Worm (Caenorhabditis elegans) whole organism, L1 larva: Measurements from ENCODE around the gene R05D3.12.

Experiments
- C04F5.9 ChIP-seq: sonication (generic microtip); optimal IDR thresholded peaks from 2 replicates; lab custom pipeline; 2016; ENCODE audit warnings: missing genetic modification characterization, missing compliant biosample characterization
- F16B12.6 ChIP-seq: fragments of 150-350 bp; optimal IDR thresholded peaks from 2 replicates; lab custom pipeline; 2014; ENCODE audit warnings: missing biosample characterization, missing genetic modification characterization
- aha-1 ChIP-seq: fragments of 150-350 bp; optimal IDR thresholded peaks from 2 replicates; lab custom pipeline; 2014; ENCODE audit warnings: missing biosample characterization, missing genetic modification characterization
- blmp-1 ChIP-seq: fragments of 150-350 bp; optimal IDR thresholded peaks from 2 replicates; lab custom pipeline; 2014; ENCODE audit warnings: missing biosample characterization, missing genetic modification characterization
- ceh-63 ChIP-seq: fragments of 200-800 bp; sonication (Bioruptor generic); optimal IDR thresholded peaks from 2 replicates; lab custom pipeline; 2018; ENCODE audit warnings: mild to moderate bottlenecking, missing genetic modification characterization, missing compliant biosample characterization
- ceh-8 ChIP-seq: fragments of 200-800 bp; sonication (Bioruptor generic); optimal IDR thresholded peaks from 2 replicates; lab custom pipeline; 2018; ENCODE audit warnings: mild to moderate bottlenecking, missing genetic modification characterization, moderate library complexity, missing compliant biosample characterization
- ceh-88 ChIP-seq: fragments of 200-800 bp; sonication (Bioruptor generic); IDR thresholded peaks from 2 replicates; pipeline ENCODE4 v1.3.6; 2022; ENCODE audit warnings: missing genetic modification characterization, missing compliant biosample characterization
- ces-1 ChIP-seq: fragments of 150-350 bp; optimal IDR thresholded peaks from 2 replicates; lab custom pipeline; 2014; ENCODE audit warnings: missing biosample characterization, missing genetic modification reagents, missing genetic modification characterization
- dpl-1 ChIP-seq, 3 experiments: fragments of 150-350 bp in 2 of 3; sonication (generic microtip) in 1 of 3; optimal IDR thresholded peaks; 2 replicates each; lab custom pipeline; 2014 to 2017; ENCODE audit warnings: missing biosample characterization in 3 of 3, missing genetic modification characterization in 3 of 3, missing genetic modification reagents in 3 of 3
- efl-1 ChIP-seq, 4 experiments: fragments of 150-350 bp; optimal IDR thresholded peaks in 3 of 4; peaks in 1 of 4; 1 replicate in 1 of 4; 2 replicates in 3 of 4; lab custom pipeline; 2014; ENCODE audit warnings: missing biosample characterization in 2 of 4, missing genetic modification characterization in 2 of 4, missing genetic modification reagents in 2 of 4
- egl-13 ChIP-seq: sonication (generic microtip); optimal IDR thresholded peaks from 2 replicates; lab custom pipeline; 2016; ENCODE audit warnings: missing genotype, missing genetic modification reagents, missing genetic modification characterization, missing compliant biosample characterization
- egl-27 ChIP-seq, 2 experiments: fragments of 150-350 bp in 1 of 2; sonication (generic microtip); optimal IDR thresholded peaks; 3 replicates each; lab custom pipeline; 2017 to 2018; ENCODE audit warnings: missing biosample characterization in 2 of 2, missing genetic modification characterization in 2 of 2, missing genetic modification reagents in 2 of 2
- elt-2 ChIP-seq: sonication (generic microtip); optimal IDR thresholded peaks from 2 replicates; lab custom pipeline; 2016; ENCODE audit warnings: missing genetic modification characterization, mild to moderate bottlenecking, inconsistent platforms, missing compliant biosample characterization, missing genetic modification reagents
- ets-5 ChIP-seq: fragments of 200-800 bp; sonication (Bioruptor generic); IDR thresholded peaks from 2 replicates; pipeline ENCODE4 v1.3.6; 2022; ENCODE audit warnings: missing genetic modification characterization, missing compliant biosample characterization
- fkh-4 ChIP-seq: sonication (generic microtip); optimal IDR thresholded peaks from 2 replicates; lab custom pipeline; 2016; ENCODE audit warnings: missing compliant biosample characterization, missing genetic modification characterization, borderline replicate concordance
- fkh-8 ChIP-seq: sonication (generic microtip); optimal IDR thresholded peaks from 2 replicates; lab custom pipeline; 2016; ENCODE audit warnings: mild to moderate bottlenecking, missing genetic modification characterization, missing compliant biosample characterization
- fos-1 ChIP-seq: fragments of 150-350 bp; optimal IDR thresholded peaks from 2 replicates; lab custom pipeline; 2014; ENCODE audit warnings: missing biosample characterization, missing genetic modification characterization
- grh-1 ChIP-seq: fragments of 200-800 bp; sonication (Bioruptor generic); IDR thresholded peaks from 2 replicates; pipeline ENCODE4 v1.3.6; 2022; ENCODE audit warnings: missing genetic modification reagents, missing genetic modification characterization, missing compliant biosample characterization
- hlh-17 ChIP-seq: fragments of 200-800 bp; sonication (Bioruptor generic); optimal IDR thresholded peaks from 2 replicates; lab custom pipeline; 2018; ENCODE audit warnings: missing genetic modification characterization, mild to moderate bottlenecking, missing compliant biosample characterization, moderate library complexity, borderline replicate concordance
- hpl-2 ChIP-seq: fragments of 150-350 bp; optimal IDR thresholded peaks from 2 replicates; lab custom pipeline; 2014; ENCODE audit warnings: missing biosample characterization, missing genetic modification reagents, missing genetic modification characterization
- irx-1 ChIP-seq: sonication (generic microtip); optimal IDR thresholded peaks from 2 replicates; lab custom pipeline; 2016; ENCODE audit warnings: missing genetic modification characterization, missing compliant biosample characterization
- isw-1 ChIP-seq: fragments of 200-800 bp; sonication (Bioruptor generic); IDR thresholded peaks from 2 replicates; pipeline ENCODE4 v1.3.6; 2022; ENCODE audit warnings: missing genetic modification characterization, missing compliant biosample characterization
- jun-1 ChIP-seq: fragments of 150-350 bp; optimal IDR thresholded peaks from 2 replicates; lab custom pipeline; 2014; ENCODE audit warnings: missing biosample characterization, missing genetic modification reagents, missing genetic modification characterization
- lin-13 ChIP-seq: fragments of 150-350 bp; optimal IDR thresholded peaks from 2 replicates; lab custom pipeline; 2014; ENCODE audit warnings: missing biosample characterization, missing genetic modification reagents, missing genetic modification characterization
- lin-14 ChIP-seq: fragments of 200-800 bp; sonication (Bioruptor generic); optimal IDR thresholded peaks from 2 replicates; lab custom pipeline; 2018; ENCODE audit warnings: mild to moderate bottlenecking, missing genetic modification characterization, moderate library complexity, missing compliant biosample characterization
- lin-35 ChIP-seq, 2 experiments: fragments of 150-350 bp; optimal IDR thresholded peaks; 2 replicates each; lab custom pipeline; 2014; ENCODE audit warnings: missing biosample characterization in 2 of 2, missing genetic modification characterization in 2 of 2, missing genetic modification reagents in 2 of 2
- mab-9 ChIP-seq: fragments of 200-800 bp; sonication (Bioruptor generic); IDR thresholded peaks from 2 replicates; pipeline ENCODE4 v1.3.6; 2022; ENCODE audit warnings: missing genetic modification reagents, missing genetic modification characterization, missing compliant biosample characterization
- mdl-1 ChIP-seq, 2 experiments: fragments of 150-350 bp; optimal IDR thresholded peaks; 2 replicates each; lab custom pipeline; 2014 to 2017; ENCODE audit warnings: missing biosample characterization in 2 of 2, missing genetic modification characterization in 2 of 2, inconsistent platforms in 1 of 2
- mep-1 ChIP-seq: fragments of 150-350 bp; optimal IDR thresholded peaks from 2 replicates; lab custom pipeline; 2014; ENCODE audit warnings: missing biosample characterization, missing genetic modification characterization
- nhr-11 ChIP-seq: fragments of 150-350 bp; optimal IDR thresholded peaks from 2 replicates; lab custom pipeline; 2014; ENCODE audit warnings: missing biosample characterization, missing genetic modification characterization
- nhr-20 ChIP-seq: sonication (generic microtip); optimal IDR thresholded peaks from 2 replicates; lab custom pipeline; 2016; ENCODE audit warnings: mild to moderate bottlenecking, missing genetic modification characterization, missing compliant biosample characterization
- nhr-237 ChIP-seq: fragments of 150-350 bp; optimal IDR thresholded peaks from 2 replicates; lab custom pipeline; 2014; ENCODE audit warnings: missing biosample characterization, missing genetic modification characterization
- nhr-90 ChIP-seq: sonication (generic microtip); optimal IDR thresholded peaks from 2 replicates; lab custom pipeline; 2016; ENCODE audit warnings: mild to moderate bottlenecking, missing genetic modification characterization, missing compliant biosample characterization; ENCODE audit not compliant: poor library complexity
- pag-3 ChIP-seq: sonication (generic microtip); optimal IDR thresholded peaks from 2 replicates; lab custom pipeline; 2017; ENCODE audit warnings: missing genetic modification characterization, mild to moderate bottlenecking, missing compliant biosample characterization, antibody characterized with exemption, borderline replicate concordance; ENCODE audit not compliant: insufficient read depth
- pax-3 ChIP-seq: fragments of 200-800 bp; sonication (Bioruptor generic); optimal IDR thresholded peaks from 2 replicates; lab custom pipeline; 2018; ENCODE audit warnings: mild to moderate bottlenecking, missing genetic modification characterization, moderate library complexity, missing compliant biosample characterization
- snpc-4 ChIP-seq: fragments of 150-350 bp; optimal IDR thresholded peaks from 2 replicates; lab custom pipeline; 2014; ENCODE audit warnings: missing biosample characterization, missing genetic modification characterization
- snu-23 ChIP-seq: sonication (generic microtip); optimal IDR thresholded peaks from 2 replicates; lab custom pipeline; 2016; ENCODE audit warnings: missing genetic modification characterization, missing compliant biosample characterization
- tlp-1 ChIP-seq: fragments of 150-350 bp; optimal IDR thresholded peaks from 2 replicates; lab custom pipeline; 2014; ENCODE audit warnings: missing biosample characterization, missing genetic modification characterization
- unc-130 ChIP-seq: fragments of 150-350 bp; optimal IDR thresholded peaks from 2 replicates; lab custom pipeline; 2017; ENCODE audit warnings: missing biosample characterization, missing genetic modification characterization, inconsistent platforms
- unc-86 ChIP-seq: sonication (generic microtip); optimal IDR thresholded peaks from 2 replicates; lab custom pipeline; 2016; ENCODE audit warnings: missing genetic modification characterization, missing compliant biosample characterization
- xbp-1 ChIP-seq: sonication (generic microtip); optimal IDR thresholded peaks from 2 replicates; lab custom pipeline; 2016; ENCODE audit warnings: missing genetic modification characterization, missing compliant biosample characterization
- zag-1 ChIP-seq: fragments of 150-350 bp; optimal IDR thresholded peaks from 2 replicates; lab custom pipeline; 2014; ENCODE audit warnings: missing biosample characterization, missing genetic modification characterization
- ztf-11 ChIP-seq, 2 experiments: sonication (generic microtip); optimal IDR thresholded peaks; 2 replicates each; lab custom pipeline; 2016 to 2017; ENCODE audit warnings: missing genetic modification characterization in 2 of 2, missing biosample characterization in 1 of 2, missing compliant biosample characterization in 1 of 2
- ztf-4 ChIP-seq: fragments of 150-350 bp; optimal IDR thresholded peaks from 2 replicates; lab custom pipeline; 2014; ENCODE audit warnings: missing biosample characterization, missing genetic modification characterization

R05D3.12 gene

ce11 chrIII:8411976-8412375, 31.2 kb downstream of the R05D3.12 start (continued):
- TF ChIP-seq fos-1 (peak; percentile 63), unc-86 (tag; lab: Kevin White, UChicago) (peak; percentile 66), grh-1 (GFP tag; lab: Robert Waterston, UW) (no peak), dpl-1 (GFP tag; optimal IDR thresholded peaks at IDR 0.05; lab: Kevin White, UChicago) (peak; percentile 57 to 79 (median 58)), zag-1 (tag; lab: Kevin White, UChicago) (no peak), lin-14 (GFP tag; lab: Kevin White, UChicago) (peak; percentile 97), fkh-8 (peak; percentile 80), unc-130 (no peak), egl-13 (tag; lab: Kevin White, UChicago) (no peak), ceh-88 (GFP tag; lab: Robert Waterston, UW) (no peak), ets-5 (GFP tag; lab: Robert Waterston, UW) (no peak), snpc-4 (peak; percentile 61), F16B12.6 (tag; lab: Kevin White, UChicago) (peak; percentile 35), nhr-90 (peak; percentile 22), pax-3 (no peak), lin-13 (GFP tag; lab: Kevin White, UChicago) (peak; percentile 50), fkh-4 (no peak), efl-1 (optimal IDR thresholded peaks at IDR 0.05; lab: Kevin White, UChicago) (peak; percentile 58 to 77), efl-1 (GFP tag; optimal IDR thresholded peaks at IDR 0.05 in 1 of 2; lab: Kevin White, UChicago) (peak; percentile 57 to 77), egl-27 (tag; optimal IDR thresholded peaks at IDR 0.05; lab: Kevin White, UChicago) (no peak), nhr-237 (no peak), tlp-1 (tag; lab: Kevin White, UChicago) (no peak), ces-1 (GFP tag; lab: Kevin White, UChicago) (no peak), irx-1 (tag; lab: Kevin White, UChicago) (no peak), hlh-17 (GFP tag; lab: Kevin White, UChicago) (no peak), nhr-20 (tag; lab: Kevin White, UChicago) (peak; percentile 55), C04F5.9 (no peak), nhr-11 (tag; lab: Kevin White, UChicago) (no peak), hpl-2 (GFP tag; lab: Kevin White, UChicago) (no peak), elt-2 (tag; lab: Kevin White, UChicago) (peak; percentile 24), aha-1 (no peak)

- TF ChIP-seq ceh-8 (GFP tag; lab: Kevin White, UChicago) (peak; percentile 55), ceh-63 (GFP tag; lab: Kevin White, UChicago) (no peak)
Observed at ce11 chrIII:8413501-8413900, 32.8 kb downstream of the R05D3.12 start.

ce11 chrIII:8416871-8417191, 36.1 kb downstream of the R05D3.12 start:
- TF ChIP-seq mep-1 (tag; lab: Kevin White, UChicago) (peak; percentile 8), pag-3 (tag; lab: Kevin White, UChicago) (no peak), blmp-1 (peak; percentile 84), ces-1 (GFP tag; lab: Kevin White, UChicago) (peak; percentile 92)

ce11 chrIII:8417192-8417967, 36.6 kb downstream of the R05D3.12 start:
- TF ChIP-seq lin-35 (GFP tag; optimal IDR thresholded peaks at IDR 0.05; lab: Kevin White, UChicago) (peak; percentile 77 to 83), ztf-4 (tag; lab: Kevin White, UChicago) (peak; percentile 97), irx-1 (tag; lab: Kevin White, UChicago) (peak; percentile 93), pag-3 (tag; lab: Kevin White, UChicago) (no peak), nhr-90 (peak; percentile 87), mdl-1 (tag; optimal IDR thresholded peaks at IDR 0.05; lab: Kevin White, UChicago) (peak; percentile 41 to 89), mep-1 (tag; lab: Kevin White, UChicago) (peak; percentile 93), snu-23 (GFP tag; lab: Kevin White, UChicago) (peak; percentile 97), mab-9 (GFP tag; lab: Robert Waterston, UW) (no peak; the same call in none of the 2 replicates), grh-1 (GFP tag; lab: Robert Waterston, UW) (peak; percentile 75), ztf-11 (tag; optimal IDR thresholded peaks at IDR 0.05; lab: Kevin White, UChicago) (peak in 1 of 2 experiments; percentile 84), tlp-1 (tag; lab: Kevin White, UChicago) (no peak), jun-1 (tag; lab: Kevin White, UChicago) (peak; percentile 87), unc-86 (tag; lab: Kevin White, UChicago) (peak; percentile 96), isw-1 (peak; percentile 86), xbp-1 (tag; lab: Kevin White, UChicago) (peak; percentile 99), C04F5.9 (peak; percentile 73), elt-2 (tag; lab: Kevin White, UChicago) (peak; percentile 81), nhr-11 (tag; lab: Kevin White, UChicago) (peak; percentile 82)
